Fruit fly (Drosophila melanogaster): ENCODE results near the gene Spt3.

The Spt3 gene

dm6 chr3R:11998130-11998529 is 18.8 kb upstream of the Spt3 start:
- TF ChIP-seq CG9139 (GFP tag; optimal IDR thresholded peaks at IDR 0.05) (no peak), OdsH (GFP tag; optimal IDR thresholded peaks at IDR 0.05) (no peak), CG15336 (GFP tag; IDR thresholded peaks at IDR 0.05) (no peak), Lpt (GFP tag; optimal IDR thresholded peaks at IDR 0.05) (no peak), Gug (GFP tag; IDR thresholded peaks at IDR 0.05) (no peak), CG3032 (tag; optimal IDR thresholded peaks at IDR 0.05) (no peak), eg (GFP tag; IDR thresholded peaks at IDR 0.05) (no peak), CG34406 (GFP tag; optimal IDR thresholded peaks at IDR 0.05) (no peak), Eip75B (GFP tag; optimal IDR thresholded peaks at IDR 0.05) (no peak), CG11902 (GFP tag; optimal IDR thresholded peaks at IDR 0.05) (no peak), CG6808 (GFP tag; optimal IDR thresholded peaks at IDR 0.05) (no peak)

DNA sequence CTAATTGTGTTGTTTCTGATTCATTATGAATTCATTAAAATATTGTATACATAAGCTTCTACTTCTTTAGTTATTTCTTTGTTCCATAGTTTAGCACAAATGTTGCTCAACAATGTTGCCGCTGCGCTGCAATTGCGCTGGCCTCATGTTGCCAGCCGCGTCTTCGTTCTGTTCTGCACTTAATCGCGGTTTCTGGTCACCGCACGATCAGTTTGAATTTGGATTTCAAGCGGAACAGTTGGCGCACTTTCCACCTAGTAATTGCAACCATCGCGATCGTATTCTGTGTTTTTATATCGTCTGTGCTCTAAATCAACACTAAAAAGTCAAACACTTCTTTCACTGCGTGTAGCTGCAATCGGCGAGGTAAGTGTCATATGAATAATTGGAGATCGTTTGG is 17.9 kb upstream of the Spt3 start, which contains the start of gene Ect3:
Gene Ect3, plus strand, starts transcription at position 205 of the 400 bp plus-strand sequence.
- TF ChIP-seq CG16779 (tag; optimal IDR thresholded peaks at IDR 0.05) (no peak), CG6854 (GFP tag; optimal IDR thresholded peaks at IDR 0.05) (no peak), esn (GFP tag; optimal IDR thresholded peaks at IDR 0.05) (no peak), Eip78C (GFP tag) (peak; percentile 47), fd59A (GFP tag; optimal IDR thresholded peaks at IDR 0.05) (no peak), CG34406 (GFP tag; optimal IDR thresholded peaks at IDR 0.05) (no peak), Ets21C (GFP tag; optimal IDR thresholded peaks at IDR 0.05) (no peak)

- TF ChIP-seq Blimp-1 (GFP tag; optimal IDR thresholded peaks at IDR 0.05) (no peak), Sox102F (GFP tag; optimal IDR thresholded peaks at IDR 0.05) (no peak), CG8632 (GFP tag; optimal IDR thresholded peaks at IDR 0.05) (no peak), eg (GFP tag; IDR thresholded peaks at IDR 0.05) (no peak), CG6792 (GFP tag; optimal IDR thresholded peaks at IDR 0.05) (no peak), Smox (GFP tag; optimal IDR thresholded peaks at IDR 0.05) (no peak), Sox14 (GFP tag; optimal IDR thresholded peaks at IDR 0.05) (no peak)
These were observed 11.5 kb upstream of the Spt3 start, which contains the start of gene Tk for dm6 chr3R:12005417-12005816. Gene Tk, minus strand, starts transcription at chr3R:12005473.

DNA sequence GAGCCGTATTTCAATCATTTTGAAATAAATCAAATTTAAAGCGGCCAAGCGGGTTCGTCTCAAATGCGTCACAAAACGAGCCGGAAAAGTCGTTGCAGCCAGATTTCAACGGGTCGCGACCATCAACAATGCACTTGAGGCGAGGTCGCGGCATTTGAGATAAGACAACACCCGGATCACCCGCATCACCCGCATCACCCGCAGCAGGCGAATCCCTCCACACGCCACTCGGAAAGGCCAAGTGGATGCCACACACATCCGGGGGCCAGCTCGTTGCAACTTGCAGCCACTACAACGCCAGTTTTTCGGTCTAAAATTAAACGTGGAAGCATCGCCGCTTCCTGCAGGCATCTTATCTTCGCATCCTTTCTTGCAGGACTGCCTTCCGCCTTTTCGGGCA is 10.5 kb upstream of the Spt3 start:
- TF ChIP-seq CG6163 (GFP tag; IDR thresholded peaks at IDR 0.05) (0 out of 3 replicates have a peak, but pooled peaks have one; percentile 30), Eip78C (GFP tag) (no peak), Met (GFP tag; optimal IDR thresholded peaks at IDR 0.05) (no peak), Sox102F (GFP tag; optimal IDR thresholded peaks at IDR 0.05) (no peak), svp (GFP tag) (peak; percentile 64), Hr38 (GFP tag; optimal IDR thresholded peaks at IDR 0.05) (no peak)

DNA sequence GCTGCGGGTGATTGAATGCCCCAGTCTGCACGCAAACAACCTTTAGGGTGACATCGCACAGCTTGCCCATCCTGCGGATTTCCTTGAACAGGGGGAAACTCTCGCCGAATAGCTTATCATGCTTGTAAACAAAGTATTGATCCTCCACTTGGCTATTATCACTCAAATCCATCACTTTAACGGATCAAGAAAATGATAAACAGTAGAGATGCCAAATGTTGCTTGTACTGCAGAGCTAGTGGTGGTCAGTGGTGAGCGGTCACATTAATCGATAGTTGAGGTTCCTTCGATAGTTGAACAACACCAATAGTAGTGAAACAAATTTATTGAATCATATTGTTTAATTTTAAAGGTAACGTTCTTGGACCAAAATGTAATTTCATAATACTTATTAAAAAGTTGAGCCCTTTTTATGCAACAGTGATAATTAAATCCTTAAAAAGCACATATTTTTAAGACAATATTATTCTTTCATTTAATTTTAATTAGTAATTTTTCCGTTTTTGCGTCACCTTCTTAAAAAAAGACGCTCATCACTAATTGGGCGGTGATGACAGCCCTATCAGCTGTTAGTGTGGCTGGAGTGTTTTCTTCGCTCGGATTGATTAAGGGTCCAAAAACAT is 6.6 kb upstream of the Spt3 start, which contains the start of the genes KLHL18 and GCC185:
Gene KLHL18, minus strand, starts transcription at position 233 of the 623 bp plus-strand sequence.
Gene GCC185, plus strand, starts transcription at position 571 of the 623 bp plus-strand sequence.
- peak; percentile 88 for TF ChIP-seq lz (GFP tag; optimal IDR thresholded peaks at IDR 0.05)
- TF ChIP-seq acj6 (GFP tag; optimal IDR thresholded peaks at IDR 0.05), result peak; percentile 83
- no peak for TF ChIP-seq CG9139 (GFP tag; optimal IDR thresholded peaks at IDR 0.05)
- peak; percentile 59 for TF ChIP-seq CG11762 (GFP tag; optimal IDR thresholded peaks at IDR 0.05; ENCODE audit: insufficient read depth)
- TF ChIP-seq Gug (GFP tag; IDR thresholded peaks at IDR 0.05), result peak; percentile 61
- peak; percentile 80 for TF ChIP-seq topi (GFP tag; optimal IDR thresholded peaks at IDR 0.05)
- no peak for TF ChIP-seq CG3919 (GFP tag; optimal IDR thresholded peaks at IDR 0.05)
- peak; percentile 61 for TF ChIP-seq CG10669 (GFP tag; optimal IDR thresholded peaks at IDR 0.05)
- TF ChIP-seq eg (GFP tag; IDR thresholded peaks at IDR 0.05), result peak; percentile 73
- TF ChIP-seq Met (GFP tag; optimal IDR thresholded peaks at IDR 0.05), result peak; percentile 73
- TF ChIP-seq CG7368 (GFP tag; optimal IDR thresholded peaks at IDR 0.05), result peak; percentile 52
- TF ChIP-seq pdm3 (GFP tag; optimal IDR thresholded peaks at IDR 0.05), result no peak
- TF ChIP-seq dsx (GFP tag; optimal IDR thresholded peaks at IDR 0.05; ENCODE audit: poor library complexity, severe bottlenecking), result no peak
- TF ChIP-seq CG6163 (GFP tag; IDR thresholded peaks at IDR 0.05), result no peak; the same call in 2 of the 3 replicates
- peak; percentile 67 for TF ChIP-seq CG6792 (GFP tag; optimal IDR thresholded peaks at IDR 0.05)
- peak; percentile 37 for TF ChIP-seq CG6808 (GFP tag; optimal IDR thresholded peaks at IDR 0.05)
- TF ChIP-seq Ets21C (GFP tag; optimal IDR thresholded peaks at IDR 0.05), result peak; percentile 82
- peak in 1 of 2 experiments; percentile 66 for TF ChIP-seq salr (GFP tag; optimal IDR thresholded peaks at IDR 0.05)
- peak; percentile 75 for TF ChIP-seq Ets96B (tag; optimal IDR thresholded peaks at IDR 0.05)
- no peak for TF ChIP-seq Eip75B (GFP tag; optimal IDR thresholded peaks at IDR 0.05)
- peak; percentile 74 for TF ChIP-seq Lpt (GFP tag; optimal IDR thresholded peaks at IDR 0.05)
- peak; percentile 27 for TF ChIP-seq fd59A (GFP tag; optimal IDR thresholded peaks at IDR 0.05)
- peak; percentile 88 for TF ChIP-seq OdsH (GFP tag; optimal IDR thresholded peaks at IDR 0.05)
- peak; percentile 75 for TF ChIP-seq Sox14 (GFP tag; optimal IDR thresholded peaks at IDR 0.05)
- TF ChIP-seq spab (GFP tag; optimal IDR thresholded peaks at IDR 0.05), result peak; percentile 38
- no peak for TF ChIP-seq CG15336 (GFP tag; IDR thresholded peaks at IDR 0.05)
- peak; percentile 79 for TF ChIP-seq CG32006 (GFP tag; optimal IDR thresholded peaks at IDR 0.05)
- TF ChIP-seq Hr39 (GFP tag; optimal IDR thresholded peaks at IDR 0.05), result peak; percentile 87
